Worm (Caenorhabditis elegans) whole organism, L3 larva: ENCODE measurements around the gene pals-27.

ENCODE experiments used
- R02D3.7 ChIP-seq: fragments of 150-350 bp; optimal IDR thresholded peaks from 2 replicates; lab custom pipeline; 2014; ENCODE audit warnings: missing biosample characterization, missing genetic modification characterization
- ZK546.5 ChIP-seq: sonication (generic microtip); optimal IDR thresholded peaks from 2 replicates; lab custom pipeline; 2017; ENCODE audit warnings: missing biosample characterization, missing genetic modification characterization
- aly-2 ChIP-seq: fragments of 150-350 bp; optimal IDR thresholded peaks from 2 replicates; lab custom pipeline; 2014; ENCODE audit warnings: missing biosample characterization, missing genetic modification characterization
- ceh-16 ChIP-seq: sonication (generic microtip); optimal IDR thresholded peaks from 2 replicates; lab custom pipeline; 2017; ENCODE audit warnings: missing biosample characterization, missing genetic modification characterization
- ceh-9 ChIP-seq: sonication (generic microtip); optimal IDR thresholded peaks from 2 replicates; lab custom pipeline; 2018; ENCODE audit warnings: missing biosample characterization, missing genetic modification characterization
- daf-12 ChIP-seq: fragments of 150-350 bp; optimal IDR thresholded peaks from 2 replicates; lab custom pipeline; 2014; ENCODE audit warnings: missing biosample characterization, missing genetic modification reagents, missing genetic modification characterization
- egl-27 ChIP-seq: sonication (generic microtip); optimal IDR thresholded peaks from 4 replicates; lab custom pipeline; 2017; ENCODE audit warnings: missing biosample characterization, missing genetic modification reagents, missing genetic modification characterization
- egl-5 ChIP-seq: fragments of 150-350 bp; optimal IDR thresholded peaks from 2 replicates; lab custom pipeline; 2017; ENCODE audit warnings: missing biosample characterization, missing genetic modification reagents, missing genetic modification characterization, inconsistent platforms
- elt-2 ChIP-seq: sonication (generic microtip); optimal IDR thresholded peaks from 2 replicates; lab custom pipeline; 2016; ENCODE audit warnings: missing genetic modification reagents, mild to moderate bottlenecking, missing genetic modification characterization, missing compliant biosample characterization
- elt-3 ChIP-seq, 3 experiments: fragments of 150-350 bp in 1 of 3; sonication (generic microtip) in 2 of 3; optimal IDR thresholded peaks; 2 replicates in 2 of 3; 4 replicates in 1 of 3; lab custom pipeline; 2014 to 2017; ENCODE audit warnings: missing biosample characterization in 3 of 3, missing genetic modification characterization in 3 of 3
- fkh-10 ChIP-seq: sonication (generic microtip); optimal IDR thresholded peaks from 2 replicates; lab custom pipeline; 2017; ENCODE audit warnings: missing biosample characterization, missing genetic modification reagents, missing genetic modification characterization
- fos-1 ChIP-seq: fragments of 150-350 bp; optimal IDR thresholded peaks from 2 replicates; lab custom pipeline; 2014; ENCODE audit warnings: missing biosample characterization, missing genetic modification characterization
- hmg-11 ChIP-seq: sonication (generic microtip); optimal IDR thresholded peaks from 2 replicates; lab custom pipeline; 2016; ENCODE audit warnings: missing genetic modification characterization, missing compliant biosample characterization
- jun-1 ChIP-seq: fragments of 150-350 bp; optimal IDR thresholded peaks from 2 replicates; lab custom pipeline; 2014; ENCODE audit warnings: missing biosample characterization, missing genetic modification reagents, missing genetic modification characterization
- lin-15B ChIP-seq: fragments of 150-350 bp; optimal IDR thresholded peaks from 2 replicates; lab custom pipeline; 2014; ENCODE audit warnings: missing biosample characterization, missing genetic modification characterization
- lsy-12 ChIP-seq: sonication (generic microtip); optimal IDR thresholded peaks from 2 replicates; lab custom pipeline; 2016; ENCODE audit warnings: mild to moderate bottlenecking, missing genetic modification characterization, missing compliant biosample characterization
- mdl-1 ChIP-seq: fragments of 150-350 bp; optimal IDR thresholded peaks from 2 replicates; lab custom pipeline; 2014; ENCODE audit warnings: missing biosample characterization, missing genetic modification characterization
- nfya-1 ChIP-seq: sonication (generic microtip); optimal IDR thresholded peaks from 2 replicates; lab custom pipeline; 2017; ENCODE audit warnings: missing genetic modification characterization, mild to moderate bottlenecking, missing compliant biosample characterization, antibody characterized with exemption, moderate library complexity; ENCODE audit not compliant: insufficient read depth
- nhr-23 ChIP-seq: fragments of 150-350 bp; optimal IDR thresholded peaks from 2 replicates; lab custom pipeline; 2014; ENCODE audit warnings: missing biosample characterization, missing genetic modification reagents, missing genetic modification characterization
- nhr-237 ChIP-seq: fragments of 150-350 bp; optimal IDR thresholded peaks from 2 replicates; lab custom pipeline; 2014; ENCODE audit warnings: missing biosample characterization, missing genetic modification characterization
- nhr-25 ChIP-seq: sonication (generic microtip); optimal IDR thresholded peaks from 2 replicates; lab custom pipeline; 2017; ENCODE audit warnings: missing biosample characterization, missing genetic modification characterization
- nhr-43 ChIP-seq: sonication (generic microtip); optimal IDR thresholded peaks from 2 replicates; lab custom pipeline; 2016; ENCODE audit warnings: mild to moderate bottlenecking, missing genetic modification characterization, missing compliant biosample characterization; ENCODE audit not compliant: poor library complexity, severe bottlenecking
- nhr-77 ChIP-seq: fragments of 150-350 bp; optimal IDR thresholded peaks from 2 replicates; lab custom pipeline; 2014; ENCODE audit warnings: missing biosample characterization, missing genetic modification characterization
- pha-4 ChIP-seq: fragments of 150-350 bp; optimal IDR thresholded peaks from 2 replicates; lab custom pipeline; 2014; ENCODE audit warnings: missing biosample characterization, missing genetic modification reagents, missing genetic modification characterization
- sea-2 ChIP-seq: fragments of 150-350 bp; sonication (generic microtip); optimal IDR thresholded peaks from 4 replicates; lab custom pipeline; 2014; ENCODE audit warnings: missing biosample characterization, missing genetic modification reagents, missing genetic modification characterization
- skn-1 ChIP-seq: fragments of 150-350 bp; optimal IDR thresholded peaks from 2 replicates; lab custom pipeline; 2014; ENCODE audit warnings: missing biosample characterization, missing genetic modification characterization
- snpc-4 ChIP-seq: fragments of 150-350 bp; optimal IDR thresholded peaks from 2 replicates; lab custom pipeline; 2014; ENCODE audit warnings: missing biosample characterization, missing genetic modification characterization
- tbx-2 ChIP-seq: sonication (generic microtip); optimal IDR thresholded peaks from 2 replicates; lab custom pipeline; 2016; ENCODE audit warnings: mild to moderate bottlenecking, missing genetic modification characterization, missing compliant biosample characterization
- unc-62 ChIP-seq: fragments of 150-350 bp; sonication (generic microtip); optimal IDR thresholded peaks from 4 replicates; lab custom pipeline; 2014; ENCODE audit warnings: missing biosample characterization, missing genetic modification reagents, missing genetic modification characterization
- zag-1 ChIP-seq: fragments of 150-350 bp; optimal IDR thresholded peaks from 2 replicates; lab custom pipeline; 2014; ENCODE audit warnings: missing biosample characterization, missing genetic modification characterization
- ztf-11 ChIP-seq: fragments of 150-350 bp; optimal IDR thresholded peaks from 2 replicates; lab custom pipeline; 2014; ENCODE audit warnings: missing biosample characterization, missing genetic modification characterization
- ztf-4 ChIP-seq: fragments of 150-350 bp; optimal IDR thresholded peaks from 2 replicates; lab custom pipeline; 2014; ENCODE audit warnings: missing biosample characterization, missing genetic modification characterization

Gene pals-27

ce11 chrIII:4378600-4379293 is 2.7 kb upstream of the pals-27 start:
- TF ChIP-seq nfya-1 (tag; lab: Kevin White, UChicago) (peak; percentile 34), nhr-77 (peak; percentile 49), nhr-23 (tag; lab: Kevin White, UChicago) (peak; percentile 54), hmg-11 (tag; lab: Kevin White, UChicago) (peak; percentile 68), tbx-2 (tag; lab: Kevin White, UChicago) (peak; percentile 29), lsy-12 (tag; lab: Kevin White, UChicago) (peak; percentile 44), nhr-25 (tag; lab: Kevin White, UChicago) (peak; percentile 67), jun-1 (tag; lab: Kevin White, UChicago) (peak; percentile 9), nhr-43 (tag; lab: Kevin White, UChicago) (peak; percentile 54), ztf-4 (tag; lab: Kevin White, UChicago) (peak; percentile 63), elt-3 (tag; optimal IDR thresholded peaks at IDR 0.05; lab: Kevin White, UChicago) (peak in 1 of 3 experiments; percentile 16), pha-4 (tag; lab: Kevin White, UChicago) (peak; percentile 29), elt-2 (tag; lab: Kevin White, UChicago) (peak; percentile 40)

- no peak for TF ChIP-seq jun-1 (tag; lab: Kevin White, UChicago)
Observed at ce11 chrIII:4379717-4380116, 1.7 kb upstream of the pals-27 start, which contains the start of gene B0284.3. Gene B0284.3 (minus strand): TSS chrIII:4379817.

DNA sequence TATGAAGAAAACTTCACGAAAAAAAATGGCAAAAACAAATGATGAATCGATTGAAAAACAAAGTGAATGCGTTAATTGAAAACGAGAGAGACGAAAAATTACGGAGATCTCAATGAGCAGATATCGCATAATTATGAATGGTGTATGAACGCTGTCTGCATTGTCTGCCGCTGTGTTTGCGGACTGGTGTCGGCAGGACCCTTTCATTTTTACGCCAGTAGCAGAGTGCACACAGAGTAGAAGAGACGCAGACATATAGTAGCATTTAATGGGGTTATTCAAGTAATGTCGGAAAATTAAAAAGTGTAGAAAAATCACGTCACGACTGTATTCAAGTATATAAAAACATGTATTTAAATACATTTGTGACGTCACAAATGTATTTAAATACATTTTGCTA is 608 bp upstream of the pals-27 start:
- TF ChIP-seq mdl-1 (tag; lab: Kevin White, UChicago) = no peak
- no peak for TF ChIP-seq tbx-2 (tag; lab: Kevin White, UChicago)
- TF ChIP-seq elt-3 (tag; optimal IDR thresholded peaks at IDR 0.05; lab: Kevin White, UChicago) = no peak
- TF ChIP-seq ceh-16 (tag; lab: Kevin White, UChicago) = no peak
- TF ChIP-seq daf-12 (tag; lab: Kevin White, UChicago) = no peak
- no peak for TF ChIP-seq zag-1 (tag; lab: Kevin White, UChicago)
- no peak for TF ChIP-seq lsy-12 (tag; lab: Kevin White, UChicago)
- TF ChIP-seq ceh-9 (tag; lab: Kevin White, UChicago) = no peak
- TF ChIP-seq nhr-43 (tag; lab: Kevin White, UChicago) = no peak
- peak; percentile 49 for TF ChIP-seq nfya-1 (tag; lab: Kevin White, UChicago)
- TF ChIP-seq ztf-11 = no peak
- no peak for TF ChIP-seq fkh-10
- TF ChIP-seq unc-62 (GFP tag; lab: Kevin White, UChicago) = no peak
- no peak for TF ChIP-seq R02D3.7
- no peak for TF ChIP-seq skn-1
- TF ChIP-seq sea-2 = no peak
- TF ChIP-seq nhr-77 = no peak
- TF ChIP-seq snpc-4 (tag; lab: Kevin White, UChicago) = peak; percentile 27
- TF ChIP-seq lin-15B (tag; lab: Kevin White, UChicago) = peak; percentile 37
- no peak for TF ChIP-seq fos-1 (tag; lab: Kevin White, UChicago)
- no peak for TF ChIP-seq nhr-23 (tag; lab: Kevin White, UChicago)
- TF ChIP-seq aly-2 (tag; lab: Kevin White, UChicago) = no peak
- peak; percentile 31 for TF ChIP-seq egl-5 (tag; lab: Kevin White, UChicago)
- no peak for TF ChIP-seq pha-4 (tag; lab: Kevin White, UChicago)
- TF ChIP-seq egl-27 (tag; lab: Kevin White, UChicago) = no peak

ce11 chrIII:4382118-4382517 is 675 bp downstream of the pals-27 start:
- TF ChIP-seq ZK546.5 (tag; lab: Kevin White, UChicago) (no peak), nfya-1 (tag; lab: Kevin White, UChicago) (peak; percentile 71)

- TF ChIP-seq elt-2 (tag; lab: Kevin White, UChicago) (no peak), nhr-25 (tag; lab: Kevin White, UChicago) (no peak), egl-5 (tag; lab: Kevin White, UChicago) (no peak), nhr-237 (tag; lab: Kevin White, UChicago) (no peak), ceh-9 (tag; lab: Kevin White, UChicago) (no peak), nhr-77 (no peak), mdl-1 (tag; lab: Kevin White, UChicago) (no peak), nhr-43 (tag; lab: Kevin White, UChicago) (no peak), lsy-12 (tag; lab: Kevin White, UChicago) (no peak), jun-1 (tag; lab: Kevin White, UChicago) (no peak), skn-1 (no peak)
Observed at ce11 chrIII:4384487-4384886, 3.0 kb downstream of the pals-27 start, which contains the start of gene pals-28. Gene pals-28 (plus strand): TSS chrIII:4384787.
